Fruit fly (Drosophila melanogaster) whole organism, embryonic: ENCODE measurements around the gene Dlip2.

ENCODE experiments used
- Aef1 ChIP-seq: fragments of 200-800 bp; sonication (Bioruptor generic); IDR thresholded peaks from 3 replicates; pipeline ENCODE4 v1.3.6; 2022; ENCODE audit warnings: missing biosample characterization, missing genetic modification characterization
- CG10462 ChIP-seq: fragments of 200-800 bp; sonication (Bioruptor generic); optimal IDR thresholded peaks from 2 replicates; lab custom pipeline; 2016; ENCODE audit warnings: missing biosample characterization, missing genetic modification characterization
- CG10543 ChIP-seq: fragments of 200-800 bp; sonication (Bioruptor generic); optimal IDR thresholded peaks from 3 replicates; lab custom pipeline; 2017; ENCODE audit warnings: missing biosample characterization, mild to moderate bottlenecking, missing genetic modification characterization, moderate library complexity
- CG11456 ChIP-seq: fragments of 200-800 bp; sonication (Bioruptor generic); IDR thresholded peaks from 3 replicates; pipeline ENCODE4 v1.3.6; 2022; ENCODE audit warnings: missing biosample characterization, missing genetic modification characterization
- CG11504 ChIP-seq: fragments of 200-800 bp; sonication (Bioruptor generic); optimal IDR thresholded peaks from 3 replicates; lab custom pipeline; 2019; ENCODE audit warnings: missing biosample characterization, mild to moderate bottlenecking, missing genetic modification characterization, moderate library complexity
- CG12942 ChIP-seq: fragments of 200-800 bp; sonication (Bioruptor generic); optimal IDR thresholded peaks from 3 replicates; lab custom pipeline; 2016; ENCODE audit warnings: missing biosample characterization, missing genetic modification characterization
- CG14860 ChIP-seq: fragments of 200-800 bp; sonication (Bioruptor generic); IDR thresholded peaks from 3 replicates; pipeline ENCODE4 v1.3.6; 2022; ENCODE audit warnings: missing biosample characterization, missing genetic modification characterization; ENCODE audit not compliant: partially characterized antibody
- CG1603 ChIP-seq: fragments of 200-800 bp; sonication (Bioruptor generic); optimal IDR thresholded peaks from 2 replicates; lab custom pipeline; 2019; ENCODE audit warnings: missing biosample characterization, mild to moderate bottlenecking, missing genetic modification characterization, moderate library complexity
- CG16815 ChIP-seq: fragments of 200-800 bp; sonication (Bioruptor generic); optimal IDR thresholded peaks from 3 replicates; lab custom pipeline; 2017; ENCODE audit warnings: missing biosample characterization, mild to moderate bottlenecking, missing genetic modification characterization
- CG17328 ChIP-seq: fragments of 200-800 bp; sonication (Bioruptor generic); IDR thresholded peaks from 2 replicates; pipeline ENCODE4 v1.3.6; 2022; ENCODE audit warnings: missing biosample characterization, missing genetic modification characterization
- CG32772 ChIP-seq: fragments of 200-800 bp; sonication (Bioruptor generic); IDR thresholded peaks from 2 replicates; pipeline ENCODE4 v1.3.6; 2022; ENCODE audit warnings: missing biosample characterization, missing genetic modification characterization
- CG4424 ChIP-seq: fragments of 200-800 bp; sonication (Bioruptor generic); optimal IDR thresholded peaks from 3 replicates; lab custom pipeline; 2016; ENCODE audit warnings: missing biosample characterization, missing genetic modification characterization
- CG5953 ChIP-seq: fragments of 200-800 bp; sonication (Bioruptor generic); IDR thresholded peaks from 2 replicates; pipeline ENCODE4 v1.3.6; 2022; ENCODE audit warnings: missing biosample characterization, missing genetic modification characterization
- CG6791 ChIP-seq: fragments of 200-800 bp; sonication (Bioruptor generic); IDR thresholded peaks from 3 replicates; pipeline ENCODE4 v1.3.6; 2022; ENCODE audit warnings: missing biosample characterization, missing genetic modification characterization; ENCODE audit not compliant: partially characterized antibody
- CG7271 ChIP-seq: fragments of 200-800 bp; sonication (Bioruptor generic); optimal IDR thresholded peaks from 2 replicates; lab custom pipeline; 2018; ENCODE audit warnings: missing biosample characterization, mild to moderate bottlenecking, missing genetic modification characterization, moderate library complexity
- D19B ChIP-seq: fragments of 200-800 bp; sonication (Bioruptor generic); optimal IDR thresholded peaks from 2 replicates; lab custom pipeline; 2017; ENCODE audit warnings: missing biosample characterization, mild to moderate bottlenecking, missing genetic modification characterization
- Dad ChIP-seq: fragments of 200-800 bp; sonication (Bioruptor generic); optimal IDR thresholded peaks from 3 replicates; lab custom pipeline; 2016; ENCODE audit warnings: missing biosample characterization, missing genetic modification characterization
- Dbx ChIP-seq: fragments of 200-800 bp; sonication (Bioruptor generic); IDR thresholded peaks from 3 replicates; pipeline ENCODE4 v1.3.6; 2022; ENCODE audit warnings: missing biosample characterization, missing genetic modification characterization
- H2.0 ChIP-seq: fragments of 200-800 bp; sonication (Bioruptor generic); IDR thresholded peaks from 2 replicates; pipeline ENCODE4 v1.3.6; 2022; ENCODE audit warnings: missing biosample characterization, missing genetic modification characterization
- HLH4C ChIP-seq: fragments of 200-800 bp; sonication (Bioruptor generic); IDR thresholded peaks from 3 replicates; pipeline ENCODE4 v1.3.6; 2022; ENCODE audit warnings: missing biosample characterization, missing genetic modification characterization; ENCODE audit not compliant: partially characterized antibody
- Lim3 ChIP-seq: fragments of 200-800 bp; sonication (Bioruptor generic); IDR thresholded peaks from 2 replicates; pipeline ENCODE4 v1.3.6; 2022; ENCODE audit warnings: missing biosample characterization, missing genetic modification characterization
- MTF-1 ChIP-seq: fragments of 200-800 bp; sonication (Bioruptor generic); optimal IDR thresholded peaks from 2 replicates; lab custom pipeline; 2018; ENCODE audit warnings: missing biosample characterization, mild to moderate bottlenecking, missing genetic modification characterization, borderline replicate concordance
- NfI ChIP-seq: fragments of 200-800 bp; sonication (Bioruptor generic); optimal IDR thresholded peaks from 3 replicates; lab custom pipeline; 2018; ENCODE audit warnings: missing biosample characterization, mild to moderate bottlenecking, missing genetic modification characterization, moderate library complexity
- Oaz ChIP-seq: fragments of 200-800 bp; sonication (Bioruptor generic); IDR thresholded peaks from 2 replicates; pipeline ENCODE4 v1.3.6; 2022; ENCODE audit warnings: missing biosample characterization, missing genetic modification characterization
- Sry-β ChIP-seq: fragments of 200-800 bp; sonication (Bioruptor generic); optimal IDR thresholded peaks from 2 replicates; lab custom pipeline; 2018; ENCODE audit warnings: missing biosample characterization, mild to moderate bottlenecking, missing genetic modification characterization, moderate library complexity
- YL-1 ChIP-seq: fragments of 200-800 bp; sonication (Bioruptor generic); optimal IDR thresholded peaks from 3 replicates; lab custom pipeline; 2017; ENCODE audit warnings: missing biosample characterization, mild to moderate bottlenecking, missing genetic modification characterization
- ac ChIP-seq: fragments of 200-800 bp; sonication (Bioruptor generic); optimal IDR thresholded peaks from 3 replicates; lab custom pipeline; 2017; ENCODE audit warnings: missing biosample characterization, mild to moderate bottlenecking, missing genetic modification characterization
- amos ChIP-seq: fragments of 200-800 bp; sonication (Bioruptor generic); IDR thresholded peaks from 2 replicates; pipeline ENCODE4 v1.3.6; 2022; ENCODE audit warnings: missing biosample characterization, missing genetic modification characterization; ENCODE audit not compliant: partially characterized antibody
- ato ChIP-seq: fragments of 200-800 bp; sonication (Bioruptor generic); IDR thresholded peaks from 2 replicates; pipeline ENCODE4 v1.3.6; 2022; ENCODE audit warnings: missing biosample characterization, missing genetic modification characterization; ENCODE audit not compliant: partially characterized antibody
- btn ChIP-seq: fragments of 200-800 bp; sonication (Bioruptor generic); optimal IDR thresholded peaks from 2 replicates; lab custom pipeline; 2016; ENCODE audit warnings: missing biosample characterization, missing genetic modification characterization
- cwo ChIP-seq: fragments of 200-800 bp; sonication (Bioruptor generic); optimal IDR thresholded peaks from 3 replicates; lab custom pipeline; 2017; ENCODE audit warnings: missing biosample characterization, missing genetic modification characterization, mild to moderate bottlenecking, moderate library complexity, missing genetic modification reagents
- dmrt99B ChIP-seq: fragments of 200-800 bp; sonication (Bioruptor generic); optimal IDR thresholded peaks from 2 replicates; lab custom pipeline; 2018; ENCODE audit warnings: missing biosample characterization, mild to moderate bottlenecking, missing genetic modification characterization, moderate library complexity
- en ChIP-seq: fragments of 200-800 bp; sonication (Bioruptor generic); optimal IDR thresholded peaks from 2 replicates; lab custom pipeline; 2016; ENCODE audit warnings: missing biosample characterization, missing genetic modification characterization
- eve ChIP-seq, 2 experiments: fragments of >200 bp; optimal IDR thresholded peaks; 2 replicates each; lab custom pipeline; 2017; ENCODE audit warnings: missing biosample characterization in 2 of 2, missing genetic modification characterization in 2 of 2
- ewg ChIP-seq: fragments of 200-800 bp; sonication (Bioruptor generic); optimal IDR thresholded peaks from 3 replicates; lab custom pipeline; 2017; ENCODE audit warnings: mild to moderate bottlenecking, missing biosample characterization, missing genetic modification reagents, missing genetic modification characterization
- fd3F ChIP-seq: fragments of 200-800 bp; sonication (Bioruptor generic); optimal IDR thresholded peaks from 2 replicates; lab custom pipeline; 2018; ENCODE audit warnings: missing biosample characterization, mild to moderate bottlenecking, missing genetic modification characterization, moderate library complexity
- fru ChIP-seq: fragments of >200 bp; optimal IDR thresholded peaks from 2 replicates; lab custom pipeline; 2017
- ken ChIP-seq: fragments of 200-800 bp; sonication (Bioruptor generic); IDR thresholded peaks from 3 replicates; pipeline ENCODE4 v1.3.6; 2022; ENCODE audit warnings: missing biosample characterization, missing genetic modification characterization
- odd ChIP-seq: fragments of 200-800 bp; sonication (Bioruptor generic); optimal IDR thresholded peaks from 2 replicates; lab custom pipeline; 2017; ENCODE audit warnings: missing biosample characterization, mild to moderate bottlenecking, missing genetic modification characterization
- pita ChIP-seq: fragments of 200-800 bp; sonication (Bioruptor generic); optimal IDR thresholded peaks from 2 replicates; lab custom pipeline; 2017; ENCODE audit warnings: missing biosample characterization, mild to moderate bottlenecking, missing genetic modification characterization
- ro ChIP-seq: fragments of 200-800 bp; sonication (Bioruptor generic); IDR thresholded peaks from 2 replicates; pipeline ENCODE4 v1.3.6; 2022; ENCODE audit warnings: missing biosample characterization, missing genetic modification characterization
- salm ChIP-seq: fragments of 200-800 bp; sonication (Bioruptor generic); optimal IDR thresholded peaks from 2 replicates; lab custom pipeline; 2018; ENCODE audit warnings: missing biosample characterization, mild to moderate bottlenecking, missing genetic modification characterization
- slp2 ChIP-seq: fragments of 200-800 bp; sonication (Bioruptor generic); optimal IDR thresholded peaks from 2 replicates; lab custom pipeline; 2016; ENCODE audit warnings: missing biosample characterization, missing genetic modification characterization
- sob ChIP-seq: fragments of 200-800 bp; sonication (Bioruptor generic); IDR thresholded peaks from 2 replicates; pipeline ENCODE4 v1.3.6; 2022; ENCODE audit warnings: missing biosample characterization, missing genetic modification characterization
- tap ChIP-seq: fragments of 200-800 bp; optimal IDR thresholded peaks from 3 replicates; lab custom pipeline; 2019; ENCODE audit warnings: missing biosample characterization, mild to moderate bottlenecking, missing genetic modification characterization, moderate library complexity
- tll ChIP-seq, 2 experiments: fragments of 200-800 bp in 1 of 2; fragments of >200 bp in 1 of 2; sonication (Bioruptor generic) in 1 of 2; optimal IDR thresholded peaks; 2 replicates each; lab custom pipeline; 2017 to 2019; ENCODE audit warnings: missing biosample characterization in 2 of 2, missing genetic modification characterization in 2 of 2, mild to moderate bottlenecking in 1 of 2, moderate library complexity in 1 of 2
- twi ChIP-seq: fragments of 200-800 bp; optimal IDR thresholded peaks from 2 replicates; lab custom pipeline; 2019; ENCODE audit warnings: missing biosample characterization, mild to moderate bottlenecking, missing genetic modification characterization, moderate library complexity
- wor ChIP-seq: fragments of 200-800 bp; sonication (Bioruptor generic); IDR thresholded peaks from 2 replicates; pipeline ENCODE4 v1.3.6; 2022; ENCODE audit warnings: missing biosample characterization, missing genetic modification characterization

The Dlip2 gene

DNA sequence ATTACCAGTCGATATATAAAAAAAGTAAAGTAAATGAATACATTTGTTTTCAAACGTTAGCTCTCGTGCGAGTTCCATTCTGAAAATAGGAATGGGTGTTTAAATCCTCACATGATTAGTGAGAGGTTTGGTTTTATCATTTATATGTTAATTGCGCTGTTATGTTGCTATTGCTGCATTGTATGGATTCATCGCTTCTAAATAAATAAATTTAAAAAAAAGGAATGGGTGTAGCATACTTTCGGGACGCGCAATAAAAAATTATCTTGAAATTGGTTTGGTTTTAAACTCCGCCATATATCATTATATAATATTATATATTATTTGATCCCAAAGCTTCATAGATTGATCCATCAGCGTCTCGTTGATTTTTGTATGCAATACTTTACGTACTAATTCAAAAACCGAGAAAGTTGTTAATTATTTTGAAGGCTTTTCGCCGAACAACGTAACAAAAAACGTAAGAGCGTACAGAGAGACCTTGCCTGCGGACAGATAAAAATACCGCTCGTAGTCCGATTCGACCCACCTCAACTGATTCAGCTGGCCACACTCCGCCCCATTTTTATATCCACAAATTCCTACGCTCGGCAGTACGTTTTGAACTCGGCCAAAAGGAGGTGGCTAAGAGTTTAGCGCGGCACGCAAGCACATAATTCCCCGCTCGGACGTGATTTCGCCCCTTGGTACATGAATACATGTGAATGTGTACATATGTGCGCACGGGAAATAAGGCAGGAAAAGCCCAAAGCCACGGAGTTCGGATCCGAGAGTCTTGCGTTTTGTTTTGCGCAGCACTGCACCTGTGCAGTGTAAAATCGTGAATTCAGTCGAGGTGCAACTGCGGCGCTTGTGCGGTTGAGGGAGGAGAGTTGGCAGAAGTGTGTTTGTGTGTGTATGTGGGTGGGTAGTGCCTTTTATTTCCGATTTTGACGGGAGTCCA is 13.8 kb upstream of the Dlip2 start, which contains the start of gene smash (continued):
- TF ChIP-seq ato, result peak; percentile 34; the same call in 1 of the 2 replicates
- TF ChIP-seq fru (lab: Kevin White, UChicago), result no peak
- peak; percentile 38 for TF ChIP-seq tap (tag; lab: Kevin White, UChicago)
- peak; percentile 58 for TF ChIP-seq CG1603
- no peak for TF ChIP-seq CG5953
- TF ChIP-seq CG4424, result no peak
- TF ChIP-seq wor (GFP tag; lab: Robert Waterston, UW), result no peak
- TF ChIP-seq Dad (GFP tag; lab: Kevin White, UChicago), result peak; percentile 24
- no peak for TF ChIP-seq tll (GFP tag; optimal IDR thresholded peaks at IDR 0.05; lab: Kevin White, UChicago)
- TF ChIP-seq CG11504, result no peak
- peak; percentile 10 for TF ChIP-seq NfI (GFP tag; lab: Kevin White, UChicago)
- no peak for TF ChIP-seq Aef1 (GFP tag; lab: Robert Waterston, UW)
- TF ChIP-seq Lim3, result no peak
- no peak for TF ChIP-seq CG32772
- TF ChIP-seq odd, result no peak
- TF ChIP-seq CG16815 (GFP tag; lab: Kevin White, UChicago), result no peak
- TF ChIP-seq D19B (GFP tag; lab: Kevin White, UChicago), result no peak
- peak; percentile 26 for TF ChIP-seq twi (tag; lab: Kevin White, UChicago)
- TF ChIP-seq sob (GFP tag; lab: Robert Waterston, UW), result peak; percentile 48
- TF ChIP-seq dmrt99B, result no peak
- TF ChIP-seq amos (GFP tag; lab: Robert Waterston, UW), result peak; percentile 61; the same call in 1 of the 2 replicates
- peak; percentile 38 for TF ChIP-seq salm (tag; lab: Kevin White, UChicago)
- TF ChIP-seq Dbx, result peak; percentile 64; the same call in 2 of the 3 replicates
- TF ChIP-seq YL-1, result peak; percentile 26
- TF ChIP-seq ro (GFP tag; lab: Robert Waterston, UW), result no peak
- peak; percentile 15 for TF ChIP-seq CG17328 (GFP tag; lab: Robert Waterston, UW)
- TF ChIP-seq CG14860, result peak; percentile 49; the same call in 2 of the 3 replicates
- peak; percentile 34 for TF ChIP-seq btn (GFP tag; lab: Kevin White, UChicago)
- peak; percentile 3 for TF ChIP-seq MTF-1 (GFP tag; lab: Kevin White, UChicago)
- no peak for TF ChIP-seq Sry-β (GFP tag; lab: Kevin White, UChicago)
- no peak for TF ChIP-seq CG7271 (tag; lab: Kevin White, UChicago)
- TF ChIP-seq CG6791 (GFP tag; lab: Robert Waterston, UW), result peak; percentile 64
- no peak for TF ChIP-seq Oaz
- TF ChIP-seq cwo (GFP tag; lab: Kevin White, UChicago), result peak; percentile 43
- TF ChIP-seq ewg (GFP tag; lab: Kevin White, UChicago), result no peak
- TF ChIP-seq CG10462 (GFP tag; lab: Kevin White, UChicago), result no peak
- no peak for TF ChIP-seq ac (GFP tag; lab: Kevin White, UChicago)
- peak; percentile 55 for TF ChIP-seq pita (GFP tag; lab: Kevin White, UChicago)
- no peak for TF ChIP-seq HLH4C (GFP tag; lab: Robert Waterston, UW)
- no peak for TF ChIP-seq fd3F
- TF ChIP-seq CG11456, result peak; percentile 77; the same call in 2 of the 3 replicates
- no peak for TF ChIP-seq en (GFP tag; lab: Kevin White, UChicago)
- no peak for TF ChIP-seq CG12942 (GFP tag; lab: Kevin White, UChicago)
- TF ChIP-seq H2.0 (GFP tag; lab: Robert Waterston, UW), result no peak
- no peak for TF ChIP-seq slp2 (GFP tag; lab: Kevin White, UChicago)
- TF ChIP-seq ken (GFP tag; lab: Robert Waterston, UW), result 0 out of 3 replicates have a peak, but pooled peaks have one; percentile 44
- no peak for TF ChIP-seq CG10543
- no peak for TF ChIP-seq eve (GFP tag; optimal IDR thresholded peaks at IDR 0.05; lab: Kevin White, UChicago)
